Worm (Caenorhabditis elegans) whole organism, L2 larva: ENCODE measurements around the gene H03G16.6.

Experiments used
- ama-1 ChIP-seq: fragments of 150-350 bp; optimal IDR thresholded peaks from 2 replicates; lab custom pipeline; 2018; ENCODE audit warnings: inconsistent platforms
- zag-1 ChIP-seq: fragments of 150-350 bp; optimal IDR thresholded peaks from 2 replicates; lab custom pipeline; 2014; ENCODE audit warnings: missing biosample characterization, missing genetic modification characterization

ce11 chrX:15057900-15058299 lies 5.4 kb downstream of the H03G16.6 start:
- no peak for TF ChIP-seq ama-1 (lab: Kevin White, UChicago)
- TF ChIP-seq zag-1 (tag; lab: Kevin White, UChicago), result no peak
